Worm (Caenorhabditis elegans): ENCODE results near the gene F23H11.7.

- TF ChIP-seq lin-13 (GFP tag; optimal IDR thresholded peaks at IDR 0.05): no peak
- TF ChIP-seq unc-30 (tag; optimal IDR thresholded peaks at IDR 0.05): no peak
- TF ChIP-seq irx-1 (tag; optimal IDR thresholded peaks at IDR 0.05): no peak
- no peak for TF ChIP-seq xbp-1 (tag; optimal IDR thresholded peaks at IDR 0.05)
- no peak for TF ChIP-seq nhr-47 (tag; optimal IDR thresholded peaks at IDR 0.05)
- TF ChIP-seq snu-23 (GFP tag; optimal IDR thresholded peaks at IDR 0.05): no peak
- TF ChIP-seq hlh-4 (tag; optimal IDR thresholded peaks at IDR 0.05): no peak
- no peak for TF ChIP-seq mab-9 (GFP tag; IDR thresholded peaks at IDR 0.05)
- no peak for TF ChIP-seq pqm-1 (tag; optimal IDR thresholded peaks at IDR 0.05)
- no peak for TF ChIP-seq hpl-2 (GFP tag; optimal IDR thresholded peaks at IDR 0.05)
These were observed 42.7 kb upstream of the F23H11.7 start, which contains the start of gene fbxa-51 for ce11 chrIII:961948-962347.
